Worm (Caenorhabditis elegans) whole organism, mixed stage, embryonic: ENCODE results near the gene hlh-14.

Source experiments
- blmp-1 ChIP-seq: fragments of 150-350 bp; optimal IDR thresholded peaks from 2 replicates; lab custom pipeline; 2014; ENCODE audit warnings: missing biosample characterization, missing genetic modification characterization
- ham-2 ChIP-seq: fragments of 200-800 bp; sonication (Bioruptor generic); optimal IDR thresholded peaks from 2 replicates; lab custom pipeline; 2018; ENCODE audit warnings: mild to moderate bottlenecking, missing genetic modification characterization, missing compliant biosample characterization
- lin-13 ChIP-seq: fragments of 150-350 bp; optimal IDR thresholded peaks from 2 replicates; lab custom pipeline; 2014; ENCODE audit warnings: missing biosample characterization, missing genetic modification characterization
- lsy-2 ChIP-seq: fragments of 150-350 bp; optimal IDR thresholded peaks from 2 replicates; lab custom pipeline; 2014; ENCODE audit warnings: missing biosample characterization, missing genetic modification characterization
- mls-2 ChIP-seq: sonication (generic microtip); optimal IDR thresholded peaks from 2 replicates; lab custom pipeline; 2016; ENCODE audit warnings: mild to moderate bottlenecking, missing genetic modification characterization, moderate library complexity, missing compliant biosample characterization
- nhr-28 ChIP-seq: fragments of 150-350 bp; optimal IDR thresholded peaks from 2 replicates; lab custom pipeline; 2014; ENCODE audit warnings: missing biosample characterization, missing genetic modification characterization
- pha-4 ChIP-seq: fragments of 150-350 bp; optimal IDR thresholded peaks from 2 replicates; lab custom pipeline; 2018; ENCODE audit warnings: missing biosample characterization, missing genetic modification reagents, missing genetic modification characterization
- snpc-4 ChIP-seq: fragments of 150-350 bp; optimal IDR thresholded peaks from 2 replicates; lab custom pipeline; 2014; ENCODE audit warnings: missing biosample characterization, missing genetic modification characterization
- sptf-1 ChIP-seq: sonication (generic microtip); optimal IDR thresholded peaks from 2 replicates; lab custom pipeline; 2017; ENCODE audit warnings: mild to moderate bottlenecking, missing genetic modification characterization, moderate library complexity, missing compliant biosample characterization
- tbx-8 ChIP-seq: fragments of 200-800 bp; sonication (Bioruptor generic); optimal IDR thresholded peaks from 2 replicates; lab custom pipeline; 2018; ENCODE audit warnings: mild to moderate bottlenecking, missing genetic modification characterization, moderate library complexity, missing compliant biosample characterization
- unc-62 ChIP-seq: fragments of 150-350 bp; optimal IDR thresholded peaks from 2 replicates; lab custom pipeline; 2014; ENCODE audit warnings: missing biosample characterization, missing genetic modification reagents, missing genetic modification characterization

ce11 chrII:5719848-5720247, 18.8 kb downstream of the hlh-14 start, which contains the start of gene damt-1:
- TF ChIP-seq pha-4 (no peak), sptf-1 (no peak), lin-13 (tag; lab: Kevin White, UChicago) (no peak), ham-2 (no peak), tbx-8 (GFP tag; lab: Kevin White, UChicago) (no peak), mls-2 (no peak), nhr-28 (tag; lab: Kevin White, UChicago) (no peak), blmp-1 (no peak), lsy-2 (tag; lab: Kevin White, UChicago) (no peak), snpc-4 (tag; lab: Kevin White, UChicago) (no peak), unc-62 (GFP tag; lab: Kevin White, UChicago) (no peak)
